Worm (Caenorhabditis elegans) whole organism, L1 larva: Measurements from ENCODE around the gene htas-1.
"Not testable (repeated sequence)": the region's sequence is repeated elsewhere in the genome, so short reads cannot be mapped to it uniquely, and the experiment has no call there.

Source experiments
- C34B4.2 ChIP-seq: sonication (generic microtip); optimal IDR thresholded peaks from 2 replicates; lab custom pipeline; 2017; ENCODE audit warnings: mild to moderate bottlenecking, missing genetic modification characterization, missing compliant biosample characterization
- aly-2 ChIP-seq: fragments of 150-350 bp; optimal IDR thresholded peaks from 2 replicates; lab custom pipeline; 2014; ENCODE audit warnings: missing biosample characterization, missing genetic modification characterization
- ceh-63 ChIP-seq: fragments of 200-800 bp; sonication (Bioruptor generic); optimal IDR thresholded peaks from 2 replicates; lab custom pipeline; 2018; ENCODE audit warnings: mild to moderate bottlenecking, missing genetic modification characterization, missing compliant biosample characterization
- ceh-8 ChIP-seq: fragments of 200-800 bp; sonication (Bioruptor generic); optimal IDR thresholded peaks from 2 replicates; lab custom pipeline; 2018; ENCODE audit warnings: mild to moderate bottlenecking, missing genetic modification characterization, moderate library complexity, missing compliant biosample characterization
- ceh-88 ChIP-seq: fragments of 200-800 bp; sonication (Bioruptor generic); IDR thresholded peaks from 2 replicates; pipeline ENCODE4 v1.3.6; 2022; ENCODE audit warnings: missing genetic modification characterization, missing compliant biosample characterization
- ces-1 ChIP-seq: fragments of 150-350 bp; optimal IDR thresholded peaks from 2 replicates; lab custom pipeline; 2014; ENCODE audit warnings: missing biosample characterization, missing genetic modification reagents, missing genetic modification characterization
- dpl-1 ChIP-seq, 3 experiments: fragments of 150-350 bp in 2 of 3; sonication (generic microtip) in 1 of 3; optimal IDR thresholded peaks; 2 replicates each; lab custom pipeline; 2014 to 2017; ENCODE audit warnings: missing biosample characterization in 3 of 3, missing genetic modification characterization in 3 of 3, missing genetic modification reagents in 3 of 3
- dsc-1 ChIP-seq: sonication (generic microtip); optimal IDR thresholded peaks from 2 replicates; lab custom pipeline; 2016; ENCODE audit warnings: mild to moderate bottlenecking, missing genetic modification characterization, missing compliant biosample characterization
- efl-1 ChIP-seq, 4 experiments: fragments of 150-350 bp; optimal IDR thresholded peaks in 3 of 4; peaks in 1 of 4; 1 replicate in 1 of 4; 2 replicates in 3 of 4; lab custom pipeline; 2014; ENCODE audit warnings: missing biosample characterization in 2 of 4, missing genetic modification characterization in 2 of 4, missing genetic modification reagents in 2 of 4
- efl-3 ChIP-seq: fragments of 200-800 bp; sonication (Bioruptor generic); optimal IDR thresholded peaks from 2 replicates; lab custom pipeline; 2018; ENCODE audit warnings: mild to moderate bottlenecking, missing genetic modification characterization, missing compliant biosample characterization
- elt-2 ChIP-seq: sonication (generic microtip); optimal IDR thresholded peaks from 2 replicates; lab custom pipeline; 2016; ENCODE audit warnings: missing genetic modification characterization, mild to moderate bottlenecking, inconsistent platforms, missing compliant biosample characterization, missing genetic modification reagents
- elt-3 ChIP-seq, 6 experiments: fragments of 150-350 bp in 1 of 6; sonication (generic microtip); optimal IDR thresholded peaks; 2 replicates each; lab custom pipeline; 2017 to 2018; ENCODE audit warnings: missing biosample characterization in 6 of 6, missing genetic modification characterization in 6 of 6, inconsistent platforms in 1 of 6
- fkh-10 ChIP-seq: sonication (generic microtip); optimal IDR thresholded peaks from 2 replicates; lab custom pipeline; 2017; ENCODE audit warnings: missing biosample characterization, missing genetic modification reagents, missing genetic modification characterization
- fos-1 ChIP-seq: fragments of 150-350 bp; optimal IDR thresholded peaks from 2 replicates; lab custom pipeline; 2014; ENCODE audit warnings: missing biosample characterization, missing genetic modification characterization
- isw-1 ChIP-seq: fragments of 200-800 bp; sonication (Bioruptor generic); IDR thresholded peaks from 2 replicates; pipeline ENCODE4 v1.3.6; 2022; ENCODE audit warnings: missing genetic modification characterization, missing compliant biosample characterization
- jun-1 ChIP-seq: fragments of 150-350 bp; optimal IDR thresholded peaks from 2 replicates; lab custom pipeline; 2014; ENCODE audit warnings: missing biosample characterization, missing genetic modification reagents, missing genetic modification characterization
- lin-13 ChIP-seq: fragments of 150-350 bp; optimal IDR thresholded peaks from 2 replicates; lab custom pipeline; 2014; ENCODE audit warnings: missing biosample characterization, missing genetic modification reagents, missing genetic modification characterization
- lin-15B ChIP-seq: fragments of 150-350 bp; sonication (generic microtip); optimal IDR thresholded peaks from 3 replicates; lab custom pipeline; 2014; ENCODE audit warnings: missing biosample characterization, missing genetic modification characterization
- lin-35 ChIP-seq, 2 experiments: fragments of 150-350 bp; optimal IDR thresholded peaks; 2 replicates each; lab custom pipeline; 2014; ENCODE audit warnings: missing biosample characterization in 2 of 2, missing genetic modification characterization in 2 of 2, missing genetic modification reagents in 2 of 2
- lsy-2 ChIP-seq, 2 experiments: fragments of 150-350 bp; optimal IDR thresholded peaks; 2 replicates each; lab custom pipeline; 2014; ENCODE audit warnings: missing biosample characterization in 2 of 2, missing genetic modification characterization in 2 of 2
- mep-1 ChIP-seq: fragments of 150-350 bp; optimal IDR thresholded peaks from 2 replicates; lab custom pipeline; 2014; ENCODE audit warnings: missing biosample characterization, missing genetic modification characterization
- nhr-12 ChIP-seq: sonication (generic microtip); optimal IDR thresholded peaks from 2 replicates; lab custom pipeline; 2017; ENCODE audit warnings: missing biosample characterization, missing genetic modification characterization
- nhr-19 ChIP-seq: fragments of 200-800 bp; sonication (Bioruptor generic); conservative IDR thresholded peaks from 2 replicates; pipeline ENCODE4 v1.3.6; 2022; ENCODE audit warnings: missing genetic modification characterization, missing compliant biosample characterization
- nhr-237 ChIP-seq: fragments of 150-350 bp; optimal IDR thresholded peaks from 2 replicates; lab custom pipeline; 2014; ENCODE audit warnings: missing biosample characterization, missing genetic modification characterization
- pag-3 ChIP-seq: sonication (generic microtip); optimal IDR thresholded peaks from 2 replicates; lab custom pipeline; 2017; ENCODE audit warnings: missing genetic modification characterization, mild to moderate bottlenecking, missing compliant biosample characterization, antibody characterized with exemption, borderline replicate concordance; ENCODE audit not compliant: insufficient read depth
- pax-3 ChIP-seq: fragments of 200-800 bp; sonication (Bioruptor generic); optimal IDR thresholded peaks from 2 replicates; lab custom pipeline; 2018; ENCODE audit warnings: mild to moderate bottlenecking, missing genetic modification characterization, moderate library complexity, missing compliant biosample characterization
- pqm-1 ChIP-seq: sonication (generic microtip); optimal IDR thresholded peaks from 3 replicates; lab custom pipeline; 2017; ENCODE audit warnings: missing biosample characterization, missing genetic modification characterization
- rnt-1 ChIP-seq: sonication (generic microtip); optimal IDR thresholded peaks from 2 replicates; lab custom pipeline; 2016; ENCODE audit warnings: mild to moderate bottlenecking, missing genetic modification characterization, moderate library complexity, missing compliant biosample characterization
- snu-23 ChIP-seq: sonication (generic microtip); optimal IDR thresholded peaks from 2 replicates; lab custom pipeline; 2016; ENCODE audit warnings: missing genetic modification characterization, missing compliant biosample characterization
- tbx-2 ChIP-seq: sonication (generic microtip); optimal IDR thresholded peaks from 2 replicates; lab custom pipeline; 2016; ENCODE audit warnings: missing genetic modification characterization, missing compliant biosample characterization
- tlp-1 ChIP-seq: fragments of 150-350 bp; optimal IDR thresholded peaks from 2 replicates; lab custom pipeline; 2014; ENCODE audit warnings: missing biosample characterization, missing genetic modification characterization
- unc-30 ChIP-seq: sonication (generic microtip); optimal IDR thresholded peaks from 2 replicates; lab custom pipeline; 2017; ENCODE audit warnings: missing biosample characterization, missing genetic modification characterization
- unc-98 ChIP-seq: fragments of 200-800 bp; sonication (Bioruptor generic); IDR thresholded peaks from 2 replicates; pipeline ENCODE4 v1.3.6; 2022; ENCODE audit warnings: missing genetic modification characterization, missing compliant biosample characterization
- xbp-1 ChIP-seq: sonication (generic microtip); optimal IDR thresholded peaks from 2 replicates; lab custom pipeline; 2016; ENCODE audit warnings: missing genetic modification characterization, missing compliant biosample characterization
- zip-4 ChIP-seq: fragments of 200-800 bp; sonication (Bioruptor generic); optimal IDR thresholded peaks from 2 replicates; lab custom pipeline; 2018; ENCODE audit warnings: mild to moderate bottlenecking, missing genetic modification characterization, moderate library complexity, missing compliant biosample characterization
- ztf-4 ChIP-seq: fragments of 150-350 bp; optimal IDR thresholded peaks from 2 replicates; lab custom pipeline; 2014; ENCODE audit warnings: missing biosample characterization, missing genetic modification characterization

Gene htas-1

ce11 chrIV:9697869-9698268, 14.5 kb upstream of the htas-1 start:
- TF ChIP-seq pqm-1, result no peak
- TF ChIP-seq nhr-12 (tag; lab: Kevin White, UChicago), result no peak
- TF ChIP-seq mep-1 (tag; lab: Kevin White, UChicago), result no peak
- no peak for TF ChIP-seq rnt-1 (tag; lab: Kevin White, UChicago)
- TF ChIP-seq lin-15B (tag; lab: Kevin White, UChicago), result no peak
- no peak for TF ChIP-seq elt-3 (tag; optimal IDR thresholded peaks at IDR 0.05; lab: Kevin White, UChicago)
- no peak for TF ChIP-seq aly-2 (tag; lab: Kevin White, UChicago)

- TF ChIP-seq unc-30 (tag; lab: Kevin White, UChicago) (no peak), tlp-1 (tag; lab: Kevin White, UChicago) (no peak), ceh-8 (GFP tag; lab: Kevin White, UChicago) (no peak), lin-15B (tag; lab: Kevin White, UChicago) (no peak), ztf-4 (tag; lab: Kevin White, UChicago) (no peak), efl-1 (optimal IDR thresholded peaks at IDR 0.05; lab: Kevin White, UChicago) (no peak), efl-1 (GFP tag; optimal IDR thresholded peaks at IDR 0.05 in 1 of 2; lab: Kevin White, UChicago) (no peak), elt-2 (no peak), snu-23 (no peak), efl-3 (GFP tag; lab: Kevin White, UChicago) (no peak), lin-13 (GFP tag; lab: Kevin White, UChicago) (no peak), unc-98 (GFP tag; lab: Robert Waterston, UW) (no peak), fos-1 (tag; lab: Kevin White, UChicago) (no peak), dsc-1 (tag; lab: Kevin White, UChicago) (no peak), lin-35 (GFP tag; optimal IDR thresholded peaks at IDR 0.05; lab: Kevin White, UChicago) (no peak), lsy-2 (tag; optimal IDR thresholded peaks at IDR 0.05; lab: Kevin White, UChicago) (no peak), pax-3 (no peak)
Observed at ce11 chrIV:9696513-9696912, 13.2 kb upstream of the htas-1 start.

- TF ChIP-seq fkh-10 (no peak), nhr-237 (tag; lab: Kevin White, UChicago) (no peak), isw-1 (GFP tag; lab: Robert Waterston, UW) (no peak), tlp-1 (tag; lab: Kevin White, UChicago) (no peak), dpl-1 (GFP tag; optimal IDR thresholded peaks at IDR 0.05; lab: Kevin White, UChicago) (no peak), ceh-88 (no peak), elt-3 (tag; optimal IDR thresholded peaks at IDR 0.05; lab: Kevin White, UChicago) (no peak), ceh-8 (GFP tag; lab: Kevin White, UChicago) (no peak), lin-15B (tag; lab: Kevin White, UChicago) (no peak), zip-4 (GFP tag; lab: Kevin White, UChicago) (no peak), jun-1 (no peak), xbp-1 (tag; lab: Kevin White, UChicago) (no peak), ces-1 (no peak), ceh-63 (GFP tag; lab: Kevin White, UChicago) (no peak), nhr-19 (GFP tag; lab: Robert Waterston, UW) (no peak), pag-3 (tag; lab: Kevin White, UChicago) (no peak), fos-1 (tag; lab: Kevin White, UChicago) (no peak)
- TF ChIP-seq, all 84 proteins: peak for 0
Observed at ce11 chrIV:9692874-9693273, 9.5 kb upstream of the htas-1 start, which contains the start of gene twk-9. TSS of gene twk-9 (plus strand) at chrIV:9693174.

DNA sequence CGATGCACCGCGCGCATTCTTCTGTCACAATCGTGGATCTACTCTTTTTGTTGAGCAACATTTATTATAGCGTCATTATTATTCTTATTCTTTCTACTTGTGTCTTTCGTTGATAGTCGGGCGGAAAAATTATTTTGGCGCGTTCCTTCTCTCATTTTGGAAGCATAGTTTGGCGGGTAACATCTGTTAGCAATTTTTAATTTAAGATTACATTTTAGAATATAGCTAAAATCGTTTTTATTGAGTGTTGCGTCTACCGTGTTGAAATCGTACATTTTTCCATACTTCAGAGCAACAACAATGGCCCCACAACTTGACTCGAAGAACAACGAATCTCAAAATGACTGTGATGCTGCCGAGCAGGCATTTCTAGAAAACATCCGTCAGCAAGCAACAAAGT, 7.3 kb upstream of the htas-1 start, which contains the start of gene sdz-36:
sdz-36 (plus strand) TSS at position 301 of the 400 bp plus-strand sequence.
- TF ChIP-seq rnt-1 (tag; lab: Kevin White, UChicago), result no peak

DNA sequence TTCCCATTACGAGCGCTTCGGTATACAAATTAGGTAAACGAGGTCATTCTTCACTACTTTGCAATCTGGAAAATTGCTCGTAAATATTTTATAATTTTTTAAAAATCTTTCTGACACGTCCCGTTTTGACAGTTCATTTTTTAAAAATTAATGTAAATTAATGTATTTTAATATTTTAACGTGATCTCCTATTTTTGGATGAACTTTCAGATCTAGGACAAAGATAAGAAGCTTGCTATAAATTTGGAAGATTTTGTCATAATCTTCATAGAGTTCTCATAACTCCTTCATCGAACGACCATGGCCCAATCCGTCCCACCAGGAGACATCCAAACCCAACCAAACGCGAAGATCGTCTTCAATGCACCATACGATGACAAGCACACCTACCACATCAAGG, 5.4 kb upstream of the htas-1 start, which contains the start of gene msp-76:
msp-76 (plus strand) TSS at position 301 of the 400 bp plus-strand sequence.
- not testable (repeated sequence) for TF ChIP-seq tbx-2; tlp-1 (tag; lab: Kevin White, UChicago); C34B4.2 (tag; lab: Kevin White, UChicago)
